Worm (Caenorhabditis elegans): ENCODE results near the gene Y4C6B.2.

DNA sequence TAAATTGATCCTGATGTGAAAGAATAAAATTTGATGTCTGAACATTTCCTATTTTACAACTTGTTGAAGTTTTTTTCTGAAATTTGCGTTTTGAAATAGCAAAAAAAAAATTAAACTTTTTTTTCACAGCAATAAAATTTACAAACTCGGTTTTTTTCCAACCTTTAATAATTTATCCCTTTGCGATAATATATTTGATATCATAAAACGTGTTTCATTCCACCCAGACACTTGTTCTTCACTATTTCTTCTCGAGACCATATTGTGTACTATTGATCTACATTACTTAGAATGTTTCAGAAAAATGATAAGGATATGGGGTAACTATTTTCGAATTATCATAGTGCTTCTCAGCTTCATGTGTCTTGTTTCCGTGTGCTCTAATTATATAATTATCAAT is 13.2 kb upstream of the Y4C6B.2 start, which contains the start of gene Y4C6B.4:
- TF ChIP-seq rnt-1 (tag; optimal IDR thresholded peaks at IDR 0.05) (no peak), che-1 (tag; optimal IDR thresholded peaks at IDR 0.05) (no peak), dve-1 (tag; optimal IDR thresholded peaks at IDR 0.05) (no peak), ama-1 (optimal IDR thresholded peaks at IDR 0.05) (no peak), hlh-30 (tag; optimal IDR thresholded peaks at IDR 0.05; ENCODE audit: insufficient read depth) (no peak), dmd-4 (tag; optimal IDR thresholded peaks at IDR 0.05; ENCODE audit: borderline replicate concordance) (no peak), sox-4 (tag; optimal IDR thresholded peaks at IDR 0.05) (no peak), lin-11 (tag; optimal IDR thresholded peaks at IDR 0.05) (no peak), nhr-11 (tag; optimal IDR thresholded peaks at IDR 0.05) (no peak), fkh-10 (GFP tag; optimal IDR thresholded peaks at IDR 0.05) (no peak)
